Fruit fly (Drosophila melanogaster): ENCODE results near the gene CG45012.

CG45012 gene

dm6 chr2L:11844278-11844677 is 9.9 kb downstream of the CG45012 start:
- no peak for TF ChIP-seq Rx (GFP tag; IDR thresholded peaks at IDR 0.05)
- TF ChIP-seq lab (GFP tag; optimal IDR thresholded peaks at IDR 0.05) = peak; percentile 60
- TF ChIP-seq ro (GFP tag; IDR thresholded peaks at IDR 0.05) = no peak
- peak; percentile 12 for TF ChIP-seq Med (GFP tag)
- peak; percentile 40 for TF ChIP-seq Meics (GFP tag; optimal IDR thresholded peaks at IDR 0.05)

DNA sequence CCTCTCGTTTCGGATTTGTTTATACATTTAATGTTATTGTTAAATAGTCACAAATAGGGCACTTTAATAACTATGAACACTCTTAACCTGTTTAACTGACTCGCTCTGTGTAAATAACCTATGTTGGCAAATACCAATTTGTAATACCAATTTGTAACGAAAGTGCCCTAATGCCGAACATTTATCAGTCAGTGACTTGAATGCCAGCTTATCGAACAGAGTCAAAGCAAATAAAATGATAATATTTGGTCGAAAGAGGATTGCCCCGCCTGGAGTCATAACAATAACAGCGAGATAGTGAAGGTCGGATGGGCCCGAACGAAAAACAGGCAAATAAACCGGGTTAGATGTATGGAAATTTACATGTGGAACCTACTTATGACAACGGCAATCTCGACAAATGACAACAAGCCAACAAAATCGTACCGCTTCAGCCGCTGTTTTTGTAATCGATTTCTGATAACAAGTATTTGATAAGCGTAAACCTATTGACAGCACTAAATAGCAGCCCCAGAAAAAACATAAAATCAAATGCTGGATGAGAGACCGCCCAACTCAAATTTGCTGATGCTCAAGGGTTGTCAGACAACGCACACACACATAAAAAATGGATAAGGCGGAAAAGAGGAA is 10.9 kb downstream of the CG45012 start:
- TF ChIP-seq CG16813 (GFP tag; IDR thresholded peaks at IDR 0.05; ENCODE audit: partially characterized antibody) (no peak), CG3065 (GFP tag; optimal IDR thresholded peaks at IDR 0.05) (no peak), Rfx (GFP tag; IDR thresholded peaks at IDR 0.05) (peak; percentile 22; the same call in 1 of the 2 replicates), Oaz (GFP tag; IDR thresholded peaks at IDR 0.05) (no peak), chinmo (GFP tag; IDR thresholded peaks at IDR 0.05; ENCODE audit: partially characterized antibody) (no peak), ase (GFP tag; IDR thresholded peaks at IDR 0.05) (no peak), maf-S (GFP tag; optimal IDR thresholded peaks at IDR 0.05) (no peak), CG17612 (GFP tag; IDR thresholded peaks at IDR 0.05) (no peak), ems (GFP tag; optimal IDR thresholded peaks at IDR 0.05) (no peak), Kr (GFP tag; optimal IDR thresholded peaks at IDR 0.05) (no peak), HLHmδ (GFP tag; optimal IDR thresholded peaks at IDR 0.05) (no peak), CG9876 (GFP tag; optimal IDR thresholded peaks at IDR 0.05) (no peak), GATAe (GFP tag; conservative IDR thresholded peaks at IDR 0.05) (0 out of 2 replicates have a peak, but pooled peaks have one; percentile 16), Six4 (GFP tag; optimal IDR thresholded peaks at IDR 0.05) (no peak), exex (tag; optimal IDR thresholded peaks at IDR 0.05) (peak; percentile 76), wek (GFP tag; optimal IDR thresholded peaks at IDR 0.05) (peak; percentile 37), twi (tag; optimal IDR thresholded peaks at IDR 0.05) (no peak), CG11085 (GFP tag; IDR thresholded peaks at IDR 0.05) (no peak), pzg (GFP tag; optimal IDR thresholded peaks at IDR 0.05) (no peak), ab (GFP tag; optimal IDR thresholded peaks at IDR 0.05) (no peak), org-1 (GFP tag; optimal IDR thresholded peaks at IDR 0.05) (no peak), gce (GFP tag; IDR thresholded peaks at IDR 0.05) (no peak), CG2875 (GFP tag; optimal IDR thresholded peaks at IDR 0.05) (no peak), CG8359 (GFP tag; optimal IDR thresholded peaks at IDR 0.05; ENCODE audit: borderline replicate concordance) (no peak), CG18262 (tag; optimal IDR thresholded peaks at IDR 0.05) (no peak), grn (GFP tag; optimal IDR thresholded peaks at IDR 0.05) (peak; percentile 40), Awh (GFP tag; IDR thresholded peaks at IDR 0.05) (peak; percentile 57; the same call in 1 of the 2 replicates), CG18764 (GFP tag; optimal IDR thresholded peaks at IDR 0.05) (no peak), luna (GFP tag; optimal IDR thresholded peaks at IDR 0.05) (no peak), CG34376 (GFP tag; optimal IDR thresholded peaks at IDR 0.05) (peak; percentile 41), hb (GFP tag; IDR thresholded peaks at IDR 0.05; ENCODE audit: partially characterized antibody) (no peak), eyg (GFP tag; optimal IDR thresholded peaks at IDR 0.05) (peak; percentile 11), CG10565 (GFP tag; optimal IDR thresholded peaks at IDR 0.05) (no peak), Hmx (GFP tag; optimal IDR thresholded peaks at IDR 0.05) (no peak), bsh (GFP tag; optimal IDR thresholded peaks at IDR 0.05) (no peak), lab (GFP tag; optimal IDR thresholded peaks at IDR 0.05) (peak; percentile 48), Usf (GFP tag; optimal IDR thresholded peaks at IDR 0.05) (no peak), Atf6 (GFP tag; IDR thresholded peaks at IDR 0.05) (0 out of 2 replicates have a peak, but pooled peaks have one; percentile 34), p53 (GFP tag; optimal IDR thresholded peaks at IDR 0.05) (no peak), Trl (optimal IDR thresholded peaks at IDR 0.05) (no peak), Trl (GFP tag; optimal IDR thresholded peaks at IDR 0.05) (no peak), CG16815 (GFP tag; optimal IDR thresholded peaks at IDR 0.05) (no peak), shn (GFP tag; optimal IDR thresholded peaks at IDR 0.05) (no peak), hbn (GFP tag; IDR thresholded peaks at IDR 0.05; ENCODE audit: partially characterized antibody) (no peak), Doc2 (GFP tag; IDR thresholded peaks at IDR 0.05) (no peak)

Data from whole organism, embryonic.